Worm (Caenorhabditis elegans) whole organism, L4 larva: ENCODE measurements around the gene rfl-1.

Source experiments
- F10B5.3 ChIP-seq: sonication (generic microtip); optimal IDR thresholded peaks from 2 replicates; lab custom pipeline; 2016; ENCODE audit warnings: mild to moderate bottlenecking, missing genetic modification characterization, missing compliant biosample characterization
- T26A8.4 ChIP-seq: fragments of 200-800 bp; sonication (Bioruptor generic); IDR thresholded peaks from 2 replicates; pipeline ENCODE4 v1.3.6; 2022; ENCODE audit warnings: missing genetic modification characterization, missing compliant biosample characterization
- Y48G9A.11 ChIP-seq: fragments of 200-800 bp; sonication (Bioruptor generic); IDR thresholded peaks from 2 replicates; pipeline ENCODE4 v1.3.6; 2022; ENCODE audit warnings: missing genetic modification reagents, missing genetic modification characterization, missing compliant biosample characterization
- aha-1 ChIP-seq: fragments of 150-350 bp; peaks from one replicate; lab custom pipeline; 2014; ENCODE audit warnings: missing biosample characterization, missing genetic modification characterization
- aly-2 ChIP-seq: sonication (generic microtip); optimal IDR thresholded peaks from 2 replicates; lab custom pipeline; 2018; ENCODE audit warnings: missing biosample characterization, missing genetic modification characterization
- ceh-62 ChIP-seq: sonication (generic microtip); optimal IDR thresholded peaks from 2 replicates; lab custom pipeline; 2017; ENCODE audit warnings: missing biosample characterization, missing genetic modification characterization
- ces-1 ChIP-seq: fragments of 150-350 bp; sonication (generic microtip); optimal IDR thresholded peaks from 4 replicates; lab custom pipeline; 2014; ENCODE audit warnings: missing biosample characterization, missing genetic modification reagents, missing genetic modification characterization
- ctbp-1 ChIP-seq: fragments of 200-800 bp; sonication (Bioruptor generic); IDR thresholded peaks from 2 replicates; pipeline ENCODE4 v1.3.6; 2022; ENCODE audit warnings: missing genetic modification reagents, missing genetic modification characterization, missing compliant biosample characterization
- daf-12 ChIP-seq: fragments of 150-350 bp; optimal IDR thresholded peaks from 2 replicates; lab custom pipeline; 2014; ENCODE audit warnings: missing biosample characterization, missing genetic modification reagents, missing genetic modification characterization
- daf-16 ChIP-seq, 3 experiments: sonication (generic microtip); optimal IDR thresholded peaks; 2 replicates each; lab custom pipeline; 2016 to 2017; ENCODE audit warnings: missing genetic modification characterization in 3 of 3, missing genetic modification reagents in 3 of 3, mild to moderate bottlenecking in 2 of 3, missing compliant biosample characterization in 2 of 3, missing biosample characterization in 1 of 3, moderate library complexity in 1 of 3
- daf-19 ChIP-seq: fragments of 200-800 bp; sonication (Bioruptor generic); conservative IDR thresholded peaks from 2 replicates; pipeline ENCODE4 v1.3.6; 2022; ENCODE audit warnings: missing genetic modification characterization, missing compliant biosample characterization
- duxl-1 ChIP-seq: sonication (generic microtip); optimal IDR thresholded peaks from 2 replicates; lab custom pipeline; 2016; ENCODE audit warnings: mild to moderate bottlenecking, missing genetic modification characterization, moderate library complexity, missing compliant biosample characterization; ENCODE audit not compliant: poor library complexity
- dve-1 ChIP-seq: sonication (generic microtip); optimal IDR thresholded peaks from 2 replicates; lab custom pipeline; 2017; ENCODE audit warnings: antibody characterized with exemption, mild to moderate bottlenecking, missing genetic modification characterization, missing compliant biosample characterization; ENCODE audit not compliant: insufficient read depth
- egl-43 ChIP-seq: fragments of 200-800 bp; sonication (Bioruptor generic); IDR thresholded peaks from 2 replicates; pipeline ENCODE4 v1.3.6; 2022; ENCODE audit warnings: missing genetic modification reagents, missing genetic modification characterization, missing compliant biosample characterization
- fkh-10 ChIP-seq: fragments of 150-350 bp; optimal IDR thresholded peaks from 2 replicates; lab custom pipeline; 2014; ENCODE audit warnings: missing biosample characterization, missing genetic modification reagents, missing genetic modification characterization
- hif-1 ChIP-seq, 2 experiments: sonication (generic microtip); optimal IDR thresholded peaks; 2 replicates each; lab custom pipeline; 2016 to 2017; ENCODE audit warnings: missing compliant biosample characterization in 2 of 2, missing genetic modification characterization in 2 of 2, missing genetic modification reagents in 2 of 2, missing genotype in 2 of 2, mild to moderate bottlenecking in 1 of 2
- hlh-11 ChIP-seq: fragments of 200-800 bp; sonication (Bioruptor generic); optimal IDR thresholded peaks from 2 replicates; lab custom pipeline; 2018; ENCODE audit warnings: mild to moderate bottlenecking, missing genetic modification characterization, missing compliant biosample characterization
- hmg-1.1 ChIP-seq: fragments of 200-800 bp; sonication (Bioruptor generic); IDR thresholded peaks from 2 replicates; pipeline ENCODE4 v1.3.6; 2022; ENCODE audit warnings: missing genetic modification reagents, missing genetic modification characterization, missing compliant biosample characterization
- lin-38 ChIP-seq: fragments of 200-800 bp; sonication (Bioruptor generic); IDR thresholded peaks from 2 replicates; pipeline ENCODE4 v1.3.6; 2022; ENCODE audit warnings: missing genetic modification reagents, missing genetic modification characterization, missing compliant biosample characterization
- lsy-2 ChIP-seq, 2 experiments: fragments of 150-350 bp in 1 of 2; sonication (generic microtip) in 1 of 2; optimal IDR thresholded peaks; 2 replicates each; lab custom pipeline; 2014 to 2017; ENCODE audit warnings: missing biosample characterization in 2 of 2, missing genetic modification characterization in 2 of 2
- madf-5 ChIP-seq, 2 experiments: fragments of 200-800 bp; sonication (Bioruptor generic); IDR thresholded peaks; 2 replicates each; pipeline ENCODE4 v1.3.6; 2022; ENCODE audit warnings: missing compliant biosample characterization in 2 of 2, missing genetic modification characterization in 2 of 2
- mdl-1 ChIP-seq, 2 experiments: fragments of 150-350 bp in 1 of 2; sonication (generic microtip) in 1 of 2; optimal IDR thresholded peaks; 2 replicates each; lab custom pipeline; 2014 to 2017; ENCODE audit warnings: missing biosample characterization in 2 of 2, missing genetic modification characterization in 2 of 2
- mep-1 ChIP-seq: fragments of 150-350 bp; sonication (generic microtip); optimal IDR thresholded peaks from 3 replicates; lab custom pipeline; 2014; ENCODE audit warnings: missing biosample characterization, missing genetic modification characterization
- mes-2 ChIP-seq: sonication (generic microtip); optimal IDR thresholded peaks from 2 replicates; lab custom pipeline; 2016; ENCODE audit warnings: missing genotype, mild to moderate bottlenecking, missing genetic modification characterization, missing compliant biosample characterization; ENCODE audit not compliant: poor library complexity, severe bottlenecking
- mxl-3 ChIP-seq: fragments of 200-800 bp; sonication (Bioruptor generic); optimal IDR thresholded peaks from 2 replicates; lab custom pipeline; 2018; ENCODE audit warnings: mild to moderate bottlenecking, missing genetic modification characterization, missing compliant biosample characterization
- nhr-102 ChIP-seq: sonication (generic microtip); optimal IDR thresholded peaks from 2 replicates; lab custom pipeline; 2016; ENCODE audit warnings: mild to moderate bottlenecking, missing genetic modification characterization, moderate library complexity, missing compliant biosample characterization
- nhr-11 ChIP-seq: fragments of 150-350 bp; optimal IDR thresholded peaks from 2 replicates; lab custom pipeline; 2014; ENCODE audit warnings: missing biosample characterization, missing genetic modification characterization
- nhr-237 ChIP-seq: sonication (generic microtip); optimal IDR thresholded peaks from 2 replicates; lab custom pipeline; 2017; ENCODE audit warnings: missing biosample characterization, missing genetic modification characterization
- nhr-25 ChIP-seq: sonication (generic microtip); optimal IDR thresholded peaks from 2 replicates; lab custom pipeline; 2017; ENCODE audit warnings: missing genetic modification characterization, mild to moderate bottlenecking, missing compliant biosample characterization, antibody characterized with exemption, moderate library complexity, borderline replicate concordance; ENCODE audit not compliant: insufficient read depth
- nhr-28 ChIP-seq: fragments of 150-350 bp; optimal IDR thresholded peaks from 2 replicates; lab custom pipeline; 2014; ENCODE audit warnings: missing biosample characterization, missing genetic modification characterization
- nhr-41 ChIP-seq: fragments of 200-800 bp; sonication (Bioruptor generic); IDR thresholded peaks from 2 replicates; pipeline ENCODE4 v1.3.6; 2022; ENCODE audit warnings: missing genetic modification reagents, missing genetic modification characterization, missing compliant biosample characterization
- php-3 ChIP-seq: fragments of 200-800 bp; sonication (Bioruptor generic); IDR thresholded peaks from 2 replicates; pipeline ENCODE4 v1.3.6; 2022; ENCODE audit warnings: missing genetic modification reagents, missing genetic modification characterization, missing compliant biosample characterization
- pqm-1 ChIP-seq: sonication (generic microtip); optimal IDR thresholded peaks from 2 replicates; lab custom pipeline; 2017; ENCODE audit warnings: missing biosample characterization, missing genetic modification characterization
- snpc-1.2 ChIP-seq: fragments of 200-800 bp; sonication (Bioruptor generic); IDR thresholded peaks from 2 replicates; pipeline ENCODE4 v1.3.6; 2022; ENCODE audit warnings: missing genetic modification reagents, missing genetic modification characterization, missing compliant biosample characterization
- tra-1 ChIP-seq: fragments of 200-800 bp; sonication (Bioruptor generic); IDR thresholded peaks from 2 replicates; pipeline ENCODE4 v1.3.6; 2022; ENCODE audit warnings: missing genetic modification reagents, missing genetic modification characterization, missing compliant biosample characterization
- unc-62 ChIP-seq, 3 experiments: fragments of 150-350 bp in 1 of 3; sonication (generic microtip); optimal IDR thresholded peaks in 2 of 3; peaks in 1 of 3; 1 replicate in 1 of 3; 2 replicates in 2 of 3; lab custom pipeline; 2014 to 2017; ENCODE audit warnings: missing biosample characterization in 3 of 3, missing genetic modification characterization in 3 of 3, missing genetic modification reagents in 3 of 3, missing genotype in 1 of 3
- zip-11 ChIP-seq: fragments of 200-800 bp; sonication (Bioruptor generic); IDR thresholded peaks from 2 replicates; pipeline ENCODE4 v1.3.6; 2022; ENCODE audit warnings: missing genetic modification characterization, missing compliant biosample characterization

Gene rfl-1

DNA sequence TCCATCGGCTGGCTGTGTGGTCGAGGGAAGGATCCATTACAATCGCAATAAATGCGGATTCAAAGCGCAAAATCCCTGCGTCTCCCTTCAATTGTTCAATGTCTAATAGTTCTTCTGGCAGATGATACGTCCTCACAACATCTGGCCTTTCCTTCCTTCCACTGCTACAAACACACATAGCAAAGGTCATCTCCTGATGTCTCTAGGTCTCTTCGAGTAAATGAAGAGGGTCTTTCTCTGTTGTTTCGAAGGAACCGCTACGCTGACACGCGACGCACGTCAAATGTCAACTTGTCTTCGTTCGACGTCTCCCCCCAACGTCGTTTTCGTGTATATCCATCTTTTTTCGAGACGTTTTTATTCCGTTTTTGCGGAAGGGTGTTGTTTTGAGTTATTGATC, 42.1 kb upstream of the rfl-1 start (continued):
- TF ChIP-seq nhr-41 (GFP tag; lab: Robert Waterston, UW) (no peak), daf-16 (GFP tag; optimal IDR thresholded peaks at IDR 0.05; lab: Kevin White, UChicago) (peak in 1 of 2 experiments; percentile 4), daf-16 (tag; optimal IDR thresholded peaks at IDR 0.05; lab: Kevin White, UChicago) (no peak), lsy-2 (tag; optimal IDR thresholded peaks at IDR 0.05; lab: Kevin White, UChicago) (peak; percentile 61 to 87), egl-43 (no peak), ctbp-1 (peak; percentile 69), aha-1 (tag; lab: Kevin White, UChicago) (peak; percentile 35), tra-1 (0 out of 2 replicates have a peak, but pooled peaks have one; percentile 11), hlh-11 (tag; lab: Kevin White, UChicago) (peak; percentile 75), mes-2 (peak; percentile 49), zip-11 (GFP tag; lab: Robert Waterston, UW) (no peak), unc-62 (GFP tag; optimal IDR thresholded peaks at IDR 0.05 in 1 of 2; lab: Kevin White, UChicago) (peak in 1 of 2 experiments; percentile 100), unc-62 (tag; optimal IDR thresholded peaks at IDR 0.05; lab: Kevin White, UChicago) (no peak), ceh-62 (tag; lab: Kevin White, UChicago) (no peak), nhr-28 (tag; lab: Kevin White, UChicago) (peak; percentile 77), mdl-1 (tag; optimal IDR thresholded peaks at IDR 0.05; lab: Kevin White, UChicago) (peak in 1 of 2 experiments; percentile 56), hmg-1.1 (GFP tag; lab: Robert Waterston, UW) (peak; percentile 34; the same call in 1 of the 2 replicates), snpc-1.2 (no peak), nhr-25 (tag; lab: Kevin White, UChicago) (peak; percentile 67), mxl-3 (GFP tag; lab: Kevin White, UChicago) (peak; percentile 58)
- TF ChIP-seq, all 104 proteins: peak for 20

DNA sequence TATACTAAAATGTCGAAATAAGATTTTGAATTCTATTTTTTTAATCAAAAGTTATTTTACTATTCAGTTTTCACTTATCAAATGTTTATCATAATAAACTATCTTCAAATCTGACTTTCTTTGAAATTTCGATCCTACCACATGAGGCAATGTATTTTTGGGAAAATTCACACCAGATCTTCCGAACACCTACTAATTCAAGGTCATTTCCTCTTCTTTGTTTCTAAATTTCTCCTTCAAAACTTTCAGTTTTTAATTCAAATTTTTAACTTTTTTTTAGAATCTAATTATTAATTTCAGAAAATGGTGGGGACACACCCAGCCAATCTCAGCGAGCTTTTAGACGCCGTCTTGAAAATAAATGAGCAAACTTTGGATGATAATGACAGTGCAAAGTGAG, 41.4 kb upstream of the rfl-1 start, which contains the start of gene ceh-20:
TSS of gene ceh-20 (plus strand) at position 301 of the 400 bp plus-strand sequence.
- TF ChIP-seq unc-62 (GFP tag; optimal IDR thresholded peaks at IDR 0.05 in 1 of 2; lab: Kevin White, UChicago) = peak in 1 of 2 experiments; percentile 65
- no peak for TF ChIP-seq unc-62 (tag; optimal IDR thresholded peaks at IDR 0.05; lab: Kevin White, UChicago)
- TF ChIP-seq duxl-1 (tag; lab: Kevin White, UChicago) = no peak
- TF ChIP-seq madf-5 (GFP tag; IDR thresholded peaks at IDR 0.05; lab: Robert Waterston, UW) = no peak

DNA sequence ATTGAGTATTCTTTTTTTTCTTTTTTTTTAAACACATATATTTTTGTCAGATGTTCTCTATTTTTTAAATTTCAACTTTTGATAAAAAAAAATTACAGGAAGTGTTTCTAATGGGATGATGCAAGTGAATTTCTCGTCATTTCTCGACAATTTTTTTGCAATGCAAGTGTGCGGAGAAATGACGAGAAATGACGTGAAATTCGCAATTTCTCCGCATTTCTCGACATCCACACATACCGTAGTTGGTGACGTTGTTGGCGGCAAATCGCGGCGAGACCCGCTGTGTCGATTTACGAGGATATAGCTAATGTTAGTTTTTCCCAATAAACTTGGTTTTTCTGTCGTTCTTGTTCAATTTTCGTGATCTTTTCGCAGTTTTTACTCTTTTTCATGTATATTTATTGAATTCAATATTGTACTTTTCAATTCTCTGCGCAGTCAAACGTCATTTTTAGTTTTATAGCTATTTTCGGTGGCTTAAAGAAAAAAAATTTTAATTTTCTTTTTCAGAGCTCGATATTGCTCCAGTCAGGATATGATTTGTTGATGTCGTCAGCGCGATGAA, 38.9 kb upstream of the rfl-1 start, which contains the start of gene F31E3.6:
TSS of gene F31E3.6 (plus strand) at position 93 of the 565 bp plus-strand sequence.
- TF ChIP-seq Y48G9A.11 (GFP tag; lab: Robert Waterston, UW) (peak; percentile 52; the same call in 1 of the 2 replicates), hmg-1.1 (GFP tag; lab: Robert Waterston, UW) (0 out of 2 replicates have a peak, but pooled peaks have one; percentile 41), lsy-2 (tag; optimal IDR thresholded peaks at IDR 0.05; lab: Kevin White, UChicago) (peak; percentile 9 to 28), T26A8.4 (GFP tag; lab: Robert Waterston, UW) (peak; percentile 14; the same call in 1 of the 2 replicates), lin-38 (peak; percentile 44; the same call in 1 of the 2 replicates)

DNA sequence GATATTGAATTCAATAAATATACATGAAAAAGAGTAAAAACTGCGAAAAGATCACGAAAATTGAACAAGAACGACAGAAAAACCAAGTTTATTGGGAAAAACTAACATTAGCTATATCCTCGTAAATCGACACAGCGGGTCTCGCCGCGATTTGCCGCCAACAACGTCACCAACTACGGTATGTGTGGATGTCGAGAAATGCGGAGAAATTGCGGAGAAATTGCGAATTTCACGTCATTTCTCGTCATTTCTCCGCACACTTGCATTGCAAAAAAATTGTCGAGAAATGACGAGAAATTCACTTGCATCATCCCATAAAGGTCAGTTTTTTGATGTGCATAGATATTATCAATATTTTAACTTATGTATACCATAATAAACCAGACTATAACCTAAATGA, 35.9 kb upstream of the rfl-1 start:
- 0 out of 2 replicates have a peak, but pooled peaks have one; percentile 24 for TF ChIP-seq Y48G9A.11 (GFP tag; lab: Robert Waterston, UW)
- TF ChIP-seq lin-38 = peak; percentile 38

DNA sequence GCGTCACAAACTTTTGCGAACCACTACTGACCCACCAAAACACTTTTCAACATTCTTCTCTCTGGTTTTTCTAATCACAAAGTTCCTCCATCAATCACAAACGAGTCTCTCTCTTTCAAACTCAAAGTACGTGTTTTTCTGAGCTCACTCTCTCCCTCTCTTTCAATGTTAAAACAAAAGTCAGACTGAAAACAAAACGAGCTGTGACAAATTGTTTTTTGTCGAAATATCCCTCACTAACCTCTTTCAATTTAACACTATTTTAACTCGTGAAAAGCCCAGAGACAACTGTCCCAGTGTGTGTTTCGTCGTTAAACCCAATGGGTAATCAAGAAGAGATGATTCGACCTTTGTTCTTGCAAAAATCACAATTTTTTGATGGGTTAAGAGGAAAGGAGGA, 32.9 kb upstream of the rfl-1 start:
- no peak for TF ChIP-seq mxl-3 (GFP tag; lab: Kevin White, UChicago)
- no peak for TF ChIP-seq pqm-1 (tag; lab: Kevin White, UChicago)
- no peak for TF ChIP-seq nhr-102 (tag; lab: Kevin White, UChicago)
- no peak for TF ChIP-seq aly-2 (tag; lab: Kevin White, UChicago)
- TF ChIP-seq lsy-2 (tag; optimal IDR thresholded peaks at IDR 0.05; lab: Kevin White, UChicago) = peak in 1 of 2 experiments; percentile 59
- peak; percentile 80 for TF ChIP-seq nhr-11
- peak in 1 of 2 experiments; percentile 95 for TF ChIP-seq unc-62 (GFP tag; optimal IDR thresholded peaks at IDR 0.05 in 1 of 2; lab: Kevin White, UChicago)
- TF ChIP-seq unc-62 (tag; optimal IDR thresholded peaks at IDR 0.05; lab: Kevin White, UChicago) = no peak
- TF ChIP-seq fkh-10 (GFP tag; lab: Kevin White, UChicago) = no peak
- TF ChIP-seq hmg-1.1 (GFP tag; lab: Robert Waterston, UW) = no peak
- TF ChIP-seq hif-1 (tag; optimal IDR thresholded peaks at IDR 0.05; lab: Kevin White, UChicago) = peak in 1 of 2 experiments; percentile 8
- no peak for TF ChIP-seq F10B5.3 (tag; lab: Kevin White, UChicago)
- TF ChIP-seq mep-1 (tag; lab: Kevin White, UChicago) = peak; percentile 27
- TF ChIP-seq nhr-237 = no peak
- TF ChIP-seq php-3 (GFP tag; lab: Robert Waterston, UW) = no peak
- TF ChIP-seq daf-12 = no peak
- peak; percentile 52 for TF ChIP-seq hlh-11 (tag; lab: Kevin White, UChicago)
- peak; percentile 90 for TF ChIP-seq aha-1 (tag; lab: Kevin White, UChicago)
- no peak for TF ChIP-seq ces-1 (GFP tag; lab: Kevin White, UChicago)
- peak; percentile 3 for TF ChIP-seq dve-1 (tag; lab: Kevin White, UChicago)
- peak in 1 of 2 experiments; percentile 91 for TF ChIP-seq daf-16 (GFP tag; optimal IDR thresholded peaks at IDR 0.05; lab: Kevin White, UChicago)
- TF ChIP-seq daf-16 (tag; optimal IDR thresholded peaks at IDR 0.05; lab: Kevin White, UChicago) = no peak
- TF ChIP-seq daf-19 (GFP tag; lab: Robert Waterston, UW) = no peak
